Worm (Caenorhabditis elegans): ENCODE results near the gene nhr-67.

Gene nhr-67

ce11 chrIV:11183013-11183412 is 13.5 kb downstream of the nhr-67 start, which contains the start of gene prx-14 (continued):
- TF ChIP-seq lin-15B (tag; optimal IDR thresholded peaks at IDR 0.05) (no peak), aly-2 (tag; optimal IDR thresholded peaks at IDR 0.05) (no peak), lin-39 (tag; optimal IDR thresholded peaks at IDR 0.05) (no peak), pha-4 (GFP tag; IDR thresholded peaks at IDR 0.05) (peak; percentile 37; the same call in 1 of the 2 replicates), pha-4 (tag; optimal IDR thresholded peaks at IDR 0.05) (no peak), pqm-1 (tag; optimal IDR thresholded peaks at IDR 0.05) (peak; percentile 11), mep-1 (tag; optimal IDR thresholded peaks at IDR 0.05) (peak; percentile 14), arid-1 (GFP tag; conservative IDR thresholded peaks at IDR 0.05) (no peak), skn-1 (tag; optimal IDR thresholded peaks at IDR 0.05) (no peak), fkh-10 (GFP tag; optimal IDR thresholded peaks at IDR 0.05) (no peak), nhr-41 (GFP tag; IDR thresholded peaks at IDR 0.05) (no peak), hlh-30 (tag; optimal IDR thresholded peaks at IDR 0.05; ENCODE audit: insufficient read depth) (no peak), lin-38 (GFP tag; IDR thresholded peaks at IDR 0.05) (peak; percentile 40), mxl-3 (GFP tag; optimal IDR thresholded peaks at IDR 0.05) (no peak), F10B5.3 (tag; optimal IDR thresholded peaks at IDR 0.05) (no peak), nhr-102 (tag; optimal IDR thresholded peaks at IDR 0.05) (no peak), nhr-10 (tag; optimal IDR thresholded peaks at IDR 0.05) (no peak), fos-1 (tag; optimal IDR thresholded peaks at IDR 0.05) (no peak), snpc-4 (tag; optimal IDR thresholded peaks at IDR 0.05) (no peak), ama-1 (optimal IDR thresholded peaks at IDR 0.05) (peak; percentile 41), lir-3 (tag; optimal IDR thresholded peaks at IDR 0.05) (no peak), Y48G9A.11 (GFP tag; IDR thresholded peaks at IDR 0.05) (no peak), daf-16 (GFP tag; optimal IDR thresholded peaks at IDR 0.05) (no peak), daf-16 (tag; optimal IDR thresholded peaks at IDR 0.05) (no peak)

ce11 chrIV:11183991-11184390 is 14.4 kb downstream of the nhr-67 start, which contains the start of gene nuaf-3:
Gene nuaf-3 (plus strand): TSS chrIV:11184291.
- TF ChIP-seq dve-1 (tag; optimal IDR thresholded peaks at IDR 0.05; ENCODE audit: insufficient read depth) (peak; percentile 22), ama-1 (optimal IDR thresholded peaks at IDR 0.05) (peak; percentile 44), daf-8 (GFP tag; IDR thresholded peaks at IDR 0.05) (no peak), T26A8.4 (GFP tag; IDR thresholded peaks at IDR 0.05) (0 out of 2 replicates have a peak, but pooled peaks have one; percentile 27), daf-16 (GFP tag; optimal IDR thresholded peaks at IDR 0.05) (no peak), daf-16 (tag; optimal IDR thresholded peaks at IDR 0.05) (peak; percentile 34), arid-1 (GFP tag; conservative IDR thresholded peaks at IDR 0.05) (no peak), lim-7 (GFP tag; IDR thresholded peaks at IDR 0.05) (no peak), unc-62 (GFP tag; optimal IDR thresholded peaks at IDR 0.05 in 1 of 2) (peak in 1 of 2 experiments; percentile 12), unc-62 (tag; optimal IDR thresholded peaks at IDR 0.05) (no peak)

- TF ChIP-seq lim-7 (GFP tag; IDR thresholded peaks at IDR 0.05): no peak
- peak in 1 of 2 experiments; percentile 29 for TF ChIP-seq unc-62 (GFP tag; optimal IDR thresholded peaks at IDR 0.05 in 1 of 2)
- no peak for TF ChIP-seq unc-62 (tag; optimal IDR thresholded peaks at IDR 0.05)
- no peak for TF ChIP-seq nhr-76 (tag; optimal IDR thresholded peaks at IDR 0.05)
- TF ChIP-seq dpl-1 (GFP tag; optimal IDR thresholded peaks at IDR 0.05): no peak
Measured at ce11 chrIV:11186729-11187128, 17.2 kb downstream of the nhr-67 start, which contains the start of gene sdz-27. Gene sdz-27 (plus strand): TSS chrIV:11187029.

- TF ChIP-seq F49E8.2 (tag; optimal IDR thresholded peaks at IDR 0.05; ENCODE audit: borderline replicate concordance) (no peak), spr-3 (GFP tag; optimal IDR thresholded peaks at IDR 0.05) (no peak), R02D3.7 (tag; optimal IDR thresholded peaks at IDR 0.05) (no peak), attf-4 (tag; optimal IDR thresholded peaks at IDR 0.05) (no peak), lin-1 (GFP tag; IDR thresholded peaks at IDR 0.05) (no peak), ces-1 (GFP tag; optimal IDR thresholded peaks at IDR 0.05) (no peak)
Measured at ce11 chrIV:11189411-11189810, 19.9 kb downstream of the nhr-67 start, which contains the start of gene fbxb-79. Gene fbxb-79 (minus strand): TSS chrIV:11189511.
